Worm (Caenorhabditis elegans): ENCODE measurements around the gene jmjd-1.1.

DNA sequence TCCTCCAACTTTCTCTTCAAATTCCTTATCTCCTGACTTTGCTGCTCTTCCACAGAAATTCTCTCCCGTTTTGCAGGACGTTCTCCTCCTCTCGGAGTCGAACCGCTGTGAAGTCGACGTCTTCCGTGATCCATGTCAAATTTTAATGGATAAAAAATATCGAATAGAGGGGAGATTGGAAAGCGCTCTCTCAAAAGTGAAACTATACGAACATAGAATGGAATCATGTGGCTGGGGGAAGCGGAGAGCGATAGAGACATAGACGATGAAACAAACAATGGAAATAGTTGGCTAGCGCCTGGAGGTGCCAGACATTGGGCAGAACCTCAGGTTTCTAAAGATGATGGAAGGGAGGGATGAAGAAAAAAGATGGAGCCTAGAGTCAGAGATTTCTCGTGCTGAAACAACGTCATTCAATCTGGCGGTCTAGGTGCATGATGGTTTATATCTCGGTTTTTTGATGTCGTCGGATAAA lies 7.6 kb downstream of the jmjd-1.1 start, which contains the start of gene F43G6.8:
- no peak for TF ChIP-seq ztf-29 (GFP tag; IDR thresholded peaks at IDR 0.05)
- TF ChIP-seq med-1 (GFP tag; optimal IDR thresholded peaks at IDR 0.05; ENCODE audit: insufficient read depth): no peak
- no peak for TF ChIP-seq klf-2 (GFP tag; conservative IDR thresholded peaks at IDR 0.05)
- no peak for TF ChIP-seq T22C8.4 (GFP tag; IDR thresholded peaks at IDR 0.05)
- no peak for TF ChIP-seq tab-1 (GFP tag; IDR thresholded peaks at IDR 0.05)
- no peak for TF ChIP-seq flt-1 (GFP tag; IDR thresholded peaks at IDR 0.05)
- no peak for TF ChIP-seq cog-1 (tag; optimal IDR thresholded peaks at IDR 0.05)
- no peak for TF ChIP-seq ref-1 (GFP tag; conservative IDR thresholded peaks at IDR 0.05)
- no peak for TF ChIP-seq ztf-23 (GFP tag; IDR thresholded peaks at IDR 0.05)

Measured in whole organism, midembryonic.